Worm (Caenorhabditis elegans): Measurements from ENCODE around the gene npr-26.

Gene npr-26

ce11 chrIV:17432223-17432826 lies 14.7 kb upstream of the npr-26 start:
- TF ChIP-seq pqm-1 (tag; optimal IDR thresholded peaks at IDR 0.05) (peak; percentile 41), jun-1 (tag; optimal IDR thresholded peaks at IDR 0.05) (no peak), elt-2 (tag; optimal IDR thresholded peaks at IDR 0.05) (peak; percentile 55), zag-1 (tag; optimal IDR thresholded peaks at IDR 0.05) (no peak), nhr-237 (tag; optimal IDR thresholded peaks at IDR 0.05) (no peak), mml-1 (tag; optimal IDR thresholded peaks at IDR 0.05) (no peak), pha-4 (tag; optimal IDR thresholded peaks at IDR 0.05) (peak; percentile 5)

ce11 chrIV:17431287-17431686 lies 13.7 kb upstream of the npr-26 start, which contains the start of gene lact-6:
lact-6 (minus strand) TSS chrIV:17431387.
- no peak for TF ChIP-seq hmg-11 (tag; optimal IDR thresholded peaks at IDR 0.05)
- no peak for TF ChIP-seq ceh-9 (tag; optimal IDR thresholded peaks at IDR 0.05)
- no peak for TF ChIP-seq elt-3 (tag; optimal IDR thresholded peaks at IDR 0.05)
- no peak for TF ChIP-seq ceh-16 (tag; optimal IDR thresholded peaks at IDR 0.05)
- TF ChIP-seq nhr-237 (tag; optimal IDR thresholded peaks at IDR 0.05), result no peak
- no peak for TF ChIP-seq fos-1 (tag; optimal IDR thresholded peaks at IDR 0.05)
- no peak for TF ChIP-seq nhr-12 (tag; optimal IDR thresholded peaks at IDR 0.05)
- TF ChIP-seq fkh-2 (tag; optimal IDR thresholded peaks at IDR 0.05), result no peak
- no peak for TF ChIP-seq nhr-11 (tag; optimal IDR thresholded peaks at IDR 0.05)
- no peak for TF ChIP-seq mdl-1 (tag; optimal IDR thresholded peaks at IDR 0.05)
- TF ChIP-seq daf-12 (tag; optimal IDR thresholded peaks at IDR 0.05), result no peak
- no peak for TF ChIP-seq lin-39 (tag; optimal IDR thresholded peaks at IDR 0.05)
- TF ChIP-seq R02D3.7 (tag; optimal IDR thresholded peaks at IDR 0.05), result no peak
- TF ChIP-seq unc-62 (GFP tag; optimal IDR thresholded peaks at IDR 0.05), result no peak

- TF ChIP-seq tbx-2 (tag; optimal IDR thresholded peaks at IDR 0.05) (no peak), nhr-28 (tag; optimal IDR thresholded peaks at IDR 0.05) (no peak), jun-1 (tag; optimal IDR thresholded peaks at IDR 0.05) (no peak), ztf-4 (tag; optimal IDR thresholded peaks at IDR 0.05) (no peak), elt-2 (tag; optimal IDR thresholded peaks at IDR 0.05) (no peak), eor-1 (tag; optimal IDR thresholded peaks at IDR 0.05) (no peak), ceh-28 (tag; optimal IDR thresholded peaks at IDR 0.05) (no peak), zag-1 (tag; optimal IDR thresholded peaks at IDR 0.05) (no peak), nhr-23 (tag; optimal IDR thresholded peaks at IDR 0.05) (no peak), unc-39 (tag; optimal IDR thresholded peaks at IDR 0.05) (no peak), ceh-16 (tag; optimal IDR thresholded peaks at IDR 0.05) (no peak), ceh-82 (tag; optimal IDR thresholded peaks at IDR 0.05) (no peak), lin-15B (tag; optimal IDR thresholded peaks at IDR 0.05) (no peak), fos-1 (tag; optimal IDR thresholded peaks at IDR 0.05) (no peak), lin-39 (tag; optimal IDR thresholded peaks at IDR 0.05) (no peak)
Observed at ce11 chrIV:17427423-17427822, 9.8 kb upstream of the npr-26 start, which contains the start of gene C06A12.3. C06A12.3 (plus strand) TSS chrIV:17427723.

- TF ChIP-seq lin-39 (tag; optimal IDR thresholded peaks at IDR 0.05), result peak; percentile 9
- TF ChIP-seq ZK546.5 (tag; optimal IDR thresholded peaks at IDR 0.05), result no peak
- peak; percentile 50 for TF ChIP-seq pha-4 (tag; optimal IDR thresholded peaks at IDR 0.05)
- peak; percentile 31 for TF ChIP-seq hmg-11 (tag; optimal IDR thresholded peaks at IDR 0.05)
Observed at ce11 chrIV:17426970-17427369, 9.3 kb upstream of the npr-26 start.

- no peak for TF ChIP-seq fkh-10 (GFP tag; optimal IDR thresholded peaks at IDR 0.05)
- no peak for TF ChIP-seq unc-39 (tag; optimal IDR thresholded peaks at IDR 0.05)
- no peak for TF ChIP-seq fos-1 (tag; optimal IDR thresholded peaks at IDR 0.05)
- no peak for TF ChIP-seq snpc-4 (tag; optimal IDR thresholded peaks at IDR 0.05)
- no peak for TF ChIP-seq nhr-12 (tag; optimal IDR thresholded peaks at IDR 0.05)
- TF ChIP-seq pqm-1 (tag; optimal IDR thresholded peaks at IDR 0.05), result no peak
Observed at ce11 chrIV:17413343-17413742, 4.3 kb downstream of the npr-26 start.

- no peak for TF ChIP-seq pha-4 (tag; optimal IDR thresholded peaks at IDR 0.05)
- TF ChIP-seq nhr-43 (tag; optimal IDR thresholded peaks at IDR 0.05; ENCODE audit: poor library complexity, severe bottlenecking), result no peak
- no peak for TF ChIP-seq egl-27 (tag; optimal IDR thresholded peaks at IDR 0.05)
- TF ChIP-seq ceh-82 (tag; optimal IDR thresholded peaks at IDR 0.05), result no peak
Observed at ce11 chrIV:17407491-17407890, 10.1 kb downstream of the npr-26 start, which contains the start of gene T02D1.9. T02D1.9 (minus strand) TSS chrIV:17407591.

Data from whole organism, L3 larva.